Worm (Caenorhabditis elegans): ENCODE results near the gene Y38H8A.7.
"Not testable (repeated sequence)": the region's sequence is repeated elsewhere in the genome, so short reads cannot be mapped to it uniquely, and the experiment has no call there.

DNA sequence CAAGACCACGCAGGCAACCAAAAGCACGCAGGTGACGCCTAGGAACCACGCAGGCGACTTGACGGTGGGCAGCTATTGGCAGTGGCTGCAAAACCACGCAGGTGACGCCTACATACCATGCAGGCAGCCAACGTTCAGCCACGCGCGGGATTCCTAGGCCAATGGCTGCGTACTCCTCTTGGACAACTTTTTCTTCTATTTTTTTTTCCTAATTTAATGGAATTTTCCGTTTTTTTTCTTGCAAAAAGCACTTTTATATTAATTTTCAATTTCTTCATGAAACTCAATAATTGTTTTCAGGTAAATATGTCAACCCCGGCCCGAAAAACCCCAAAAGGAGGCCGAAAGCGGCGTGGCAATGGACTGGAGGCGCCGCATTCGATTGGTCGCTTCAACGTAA, at the start of gene Y38H8A.7:
- TF ChIP-seq nhr-27 (tag; optimal IDR thresholded peaks at IDR 0.05); ama-1 (optimal IDR thresholded peaks at IDR 0.05); ama-1 (GFP tag; optimal IDR thresholded peaks at IDR 0.05); madf-3 (GFP tag; IDR thresholded peaks at IDR 0.05); snpc-4 (GFP tag; optimal IDR thresholded peaks at IDR 0.05); snpc-4 (tag; optimal IDR thresholded peaks at IDR 0.05): not testable (repeated sequence)
